Fruit fly (Drosophila melanogaster) whole organism, prepupa: ENCODE data around the gene CG34432.
A peak's percentile ranks its signal among the peaks of the same experiment; 100 is the strongest.

Source experiments
- CG10669 ChIP-seq: fragments of 200-800 bp; sonication (Bioruptor generic); optimal IDR thresholded peaks from 3 replicates; lab custom pipeline; 2018; ENCODE audit warnings: missing biosample characterization, mild to moderate bottlenecking, missing genetic modification characterization, moderate library complexity
- CG11294 ChIP-seq: fragments of 200-800 bp; sonication (Bioruptor generic); IDR thresholded peaks from 2 replicates; pipeline ENCODE4 v1.3.6; 2022; ENCODE audit warnings: missing biosample characterization, missing genetic modification characterization
- CG11762 ChIP-seq: fragments of 200-800 bp; sonication (Bioruptor generic); optimal IDR thresholded peaks from 3 replicates; lab custom pipeline; 2016; ENCODE audit warnings: missing biosample characterization, missing genetic modification characterization; ENCODE audit not compliant: insufficient read depth
- CG11902 ChIP-seq: fragments of 200-800 bp; sonication (Bioruptor generic); optimal IDR thresholded peaks from 3 replicates; lab custom pipeline; 2016; ENCODE audit warnings: missing biosample characterization, missing genetic modification characterization
- CG1621 ChIP-seq: fragments of 200-800 bp; sonication (Bioruptor generic); optimal IDR thresholded peaks from 3 replicates; lab custom pipeline; 2018; ENCODE audit warnings: missing biosample characterization, mild to moderate bottlenecking, missing genetic modification characterization
- CG16779 ChIP-seq: fragments of 200-800 bp; sonication (Bioruptor generic); optimal IDR thresholded peaks from 3 replicates; lab custom pipeline; 2017; ENCODE audit warnings: missing biosample characterization, mild to moderate bottlenecking, missing genetic modification characterization
- CG3032 ChIP-seq: fragments of 200-800 bp; optimal IDR thresholded peaks from 2 replicates; lab custom pipeline; 2019; ENCODE audit warnings: missing biosample characterization, mild to moderate bottlenecking, missing genetic modification characterization, moderate library complexity
- CG31627 ChIP-seq: fragments of 200-800 bp; sonication (Bioruptor generic); optimal IDR thresholded peaks from 3 replicates; lab custom pipeline; 2016; ENCODE audit warnings: missing biosample characterization, missing genetic modification characterization
- CG32006 ChIP-seq: fragments of 200-800 bp; sonication (Bioruptor generic); optimal IDR thresholded peaks from 3 replicates; lab custom pipeline; 2017; ENCODE audit warnings: missing biosample characterization, mild to moderate bottlenecking, missing genetic modification characterization
- CG34406 ChIP-seq: fragments of 200-800 bp; sonication (Bioruptor generic); optimal IDR thresholded peaks from 3 replicates; lab custom pipeline; 2016; ENCODE audit warnings: missing biosample characterization, missing genetic modification characterization
- CG3919 ChIP-seq: fragments of 200-800 bp; sonication (Bioruptor generic); optimal IDR thresholded peaks from 3 replicates; lab custom pipeline; 2016; ENCODE audit warnings: missing biosample characterization, missing genetic modification characterization
- CG4318 ChIP-seq: fragments of 200-800 bp; sonication (Bioruptor generic); optimal IDR thresholded peaks from 3 replicates; lab custom pipeline; 2017; ENCODE audit warnings: missing biosample characterization, mild to moderate bottlenecking, missing genetic modification characterization
- CG6163 ChIP-seq: fragments of 200-800 bp; sonication (Bioruptor generic); IDR thresholded peaks from 3 replicates; pipeline ENCODE4 v1.3.6; 2022; ENCODE audit warnings: missing biosample characterization, missing genetic modification characterization
- CG6792 ChIP-seq: fragments of 200-800 bp; sonication (Bioruptor generic); optimal IDR thresholded peaks from 3 replicates; lab custom pipeline; 2016; ENCODE audit warnings: missing biosample characterization, missing genetic modification characterization
- CG6808 ChIP-seq: fragments of 200-800 bp; sonication (Bioruptor generic); optimal IDR thresholded peaks from 3 replicates; lab custom pipeline; 2017; ENCODE audit warnings: missing biosample characterization, missing genetic modification characterization, mild to moderate bottlenecking, moderate library complexity, missing genetic modification reagents
- CG6854 ChIP-seq: fragments of 200-800 bp; sonication (Bioruptor generic); optimal IDR thresholded peaks from 2 replicates; lab custom pipeline; 2017; ENCODE audit warnings: missing biosample characterization, mild to moderate bottlenecking, missing genetic modification characterization
- CG7368 ChIP-seq: fragments of 200-800 bp; sonication (Bioruptor generic); optimal IDR thresholded peaks from 3 replicates; lab custom pipeline; 2016; ENCODE audit warnings: missing biosample characterization, missing genetic modification characterization
- CG8119 ChIP-seq: fragments of 200-800 bp; sonication (Bioruptor generic); IDR thresholded peaks from 3 replicates; pipeline ENCODE4 v1.3.6; 2022; ENCODE audit warnings: missing biosample characterization, missing genetic modification characterization
- CG8319 ChIP-seq: fragments of 200-800 bp; sonication (Bioruptor generic); optimal IDR thresholded peaks from 3 replicates; lab custom pipeline; 2016; ENCODE audit warnings: missing biosample characterization, missing genetic modification characterization
- CG8632 ChIP-seq: fragments of 200-800 bp; sonication (Bioruptor generic); optimal IDR thresholded peaks from 3 replicates; lab custom pipeline; 2016; ENCODE audit warnings: missing biosample characterization, missing genetic modification characterization
- CG9139 ChIP-seq: fragments of 200-800 bp; sonication (Bioruptor generic); optimal IDR thresholded peaks from 3 replicates; lab custom pipeline; 2017; ENCODE audit warnings: missing biosample characterization, mild to moderate bottlenecking, missing genetic modification characterization
- Eip75B ChIP-seq: fragments of 200-800 bp; sonication (Bioruptor generic); optimal IDR thresholded peaks from 3 replicates; lab custom pipeline; 2016; ENCODE audit warnings: missing biosample characterization, missing genetic modification characterization
- Eip78C ChIP-seq: fragments of 200-800 bp; sonication (Bioruptor generic); peaks from one replicate; lab custom pipeline; 2016; ENCODE audit warnings: missing biosample characterization, missing genetic modification characterization
- Ets21C ChIP-seq: fragments of 200-800 bp; sonication (Bioruptor generic); optimal IDR thresholded peaks from 3 replicates; lab custom pipeline; 2016; ENCODE audit warnings: missing biosample characterization, missing genetic modification characterization
- Ets96B ChIP-seq: fragments of 200-800 bp; optimal IDR thresholded peaks from 2 replicates; lab custom pipeline; 2019; ENCODE audit warnings: missing biosample characterization, mild to moderate bottlenecking, missing genetic modification characterization, moderate library complexity
- Gug ChIP-seq: fragments of 200-800 bp; sonication (Bioruptor generic); IDR thresholded peaks from 2 replicates; pipeline ENCODE4 v1.3.6; 2022; ENCODE audit warnings: missing biosample characterization, missing genetic modification characterization
- Hr38 ChIP-seq: sonication (Bioruptor generic); optimal IDR thresholded peaks from 2 replicates; lab custom pipeline; 2016; ENCODE audit warnings: missing biosample characterization, missing genetic modification characterization
- Hr39 ChIP-seq: fragments of 200-800 bp; sonication (Bioruptor generic); optimal IDR thresholded peaks from 2 replicates; lab custom pipeline; 2016; ENCODE audit warnings: missing biosample characterization, missing genetic modification characterization
- Hr4 ChIP-seq: fragments of 200-800 bp; sonication (Bioruptor generic); optimal IDR thresholded peaks from 3 replicates; lab custom pipeline; 2016; ENCODE audit warnings: missing biosample characterization, missing genetic modification characterization
- Lpt ChIP-seq: fragments of 200-800 bp; sonication (Bioruptor generic); optimal IDR thresholded peaks from 3 replicates; lab custom pipeline; 2016; ENCODE audit warnings: missing biosample characterization, missing genetic modification characterization
- OdsH ChIP-seq: fragments of 200-800 bp; sonication (Bioruptor generic); optimal IDR thresholded peaks from 3 replicates; lab custom pipeline; 2016; ENCODE audit warnings: missing biosample characterization, missing genetic modification characterization
- Smox ChIP-seq: fragments of 200-800 bp; sonication (Bioruptor generic); optimal IDR thresholded peaks from 3 replicates; lab custom pipeline; 2016; ENCODE audit warnings: missing biosample characterization, missing genetic modification characterization
- Sox102F ChIP-seq: fragments of 200-800 bp; sonication (Bioruptor generic); optimal IDR thresholded peaks from 2 replicates; lab custom pipeline; 2016; ENCODE audit warnings: missing biosample characterization, mild to moderate bottlenecking, missing genetic modification characterization
- Sox14 ChIP-seq: fragments of 200-800 bp; sonication (Bioruptor generic); optimal IDR thresholded peaks from 3 replicates; lab custom pipeline; 2016; ENCODE audit warnings: missing biosample characterization, missing genetic modification characterization
- Sox15 ChIP-seq: fragments of 200-800 bp; sonication (Bioruptor generic); optimal IDR thresholded peaks from 3 replicates; lab custom pipeline; 2016; ENCODE audit warnings: missing biosample characterization, missing genetic modification characterization
- acj6 ChIP-seq: fragments of 200-800 bp; sonication (Bioruptor generic); optimal IDR thresholded peaks from 3 replicates; lab custom pipeline; 2016; ENCODE audit warnings: missing biosample characterization, missing genetic modification characterization
- cyc ChIP-seq: fragments of 200-800 bp; sonication (Bioruptor generic); optimal IDR thresholded peaks from 3 replicates; lab custom pipeline; 2016; ENCODE audit warnings: missing biosample characterization, missing genetic modification characterization
- dac ChIP-seq: fragments of 200-800 bp; sonication (Bioruptor generic); optimal IDR thresholded peaks from 2 replicates; lab custom pipeline; 2017; ENCODE audit warnings: missing biosample characterization, mild to moderate bottlenecking, missing genetic modification characterization
- dsx ChIP-seq: fragments of 200-800 bp; optimal IDR thresholded peaks from 3 replicates; lab custom pipeline; 2019; ENCODE audit warnings: missing biosample characterization, mild to moderate bottlenecking, missing genetic modification characterization, moderate library complexity; ENCODE audit not compliant: poor library complexity, severe bottlenecking
- eg ChIP-seq: fragments of 200-800 bp; sonication (Bioruptor generic); IDR thresholded peaks from 3 replicates; pipeline ENCODE4 v1.3.6; 2022; ENCODE audit warnings: missing biosample characterization, missing genetic modification characterization
- esn ChIP-seq: fragments of 200-800 bp; sonication (Bioruptor generic); optimal IDR thresholded peaks from 2 replicates; lab custom pipeline; 2016; ENCODE audit warnings: missing biosample characterization, mild to moderate bottlenecking, missing genetic modification characterization, moderate library complexity
- fd59A ChIP-seq: fragments of 200-800 bp; sonication (Bioruptor generic); optimal IDR thresholded peaks from 2 replicates; lab custom pipeline; 2017; ENCODE audit warnings: missing biosample characterization, mild to moderate bottlenecking, missing genetic modification characterization, missing genetic modification reagents
- fd85E ChIP-seq: fragments of 200-800 bp; sonication (Bioruptor generic); optimal IDR thresholded peaks from 3 replicates; lab custom pipeline; 2016; ENCODE audit warnings: missing biosample characterization, missing genetic modification characterization
- fkh ChIP-seq: fragments of 200-800 bp; sonication (Bioruptor generic); optimal IDR thresholded peaks from 3 replicates; lab custom pipeline; 2017; ENCODE audit warnings: missing biosample characterization, mild to moderate bottlenecking, missing genetic modification characterization, moderate library complexity
- lz ChIP-seq: fragments of 200-800 bp; sonication (Bioruptor generic); optimal IDR thresholded peaks from 3 replicates; lab custom pipeline; 2016; ENCODE audit warnings: missing biosample characterization, missing genetic modification characterization
- net ChIP-seq: fragments of 200-800 bp; sonication (Bioruptor generic); optimal IDR thresholded peaks from 3 replicates; lab custom pipeline; 2016; ENCODE audit warnings: missing biosample characterization, missing genetic modification characterization
- pdm3 ChIP-seq: fragments of 200-800 bp; sonication (Bioruptor generic); optimal IDR thresholded peaks from 3 replicates; lab custom pipeline; 2016; ENCODE audit warnings: missing biosample characterization, missing genetic modification characterization
- salr ChIP-seq, 2 experiments: fragments of 200-800 bp; sonication (Bioruptor generic); optimal IDR thresholded peaks; 3 replicates each; lab custom pipeline; 2016 to 2018; ENCODE audit warnings: missing biosample characterization in 2 of 2, missing genetic modification characterization in 2 of 2, mild to moderate bottlenecking in 1 of 2
- spab ChIP-seq: fragments of 200-800 bp; sonication (Bioruptor generic); optimal IDR thresholded peaks from 2 replicates; lab custom pipeline; 2017; ENCODE audit warnings: missing biosample characterization, mild to moderate bottlenecking, missing genetic modification characterization, missing genetic modification reagents
- svp ChIP-seq: fragments of 200-800 bp; sonication (Bioruptor generic); peaks from one replicate; lab custom pipeline; 2016; ENCODE audit warnings: missing biosample characterization, missing genetic modification characterization
- topi ChIP-seq: fragments of 200-800 bp; sonication (Bioruptor generic); optimal IDR thresholded peaks from 3 replicates; lab custom pipeline; 2016; ENCODE audit warnings: missing biosample characterization, missing genetic modification characterization
- vri ChIP-seq: fragments of 200-800 bp; sonication (Bioruptor generic); optimal IDR thresholded peaks from 3 replicates; lab custom pipeline; 2016; ENCODE audit warnings: missing biosample characterization, mild to moderate bottlenecking, missing genetic modification characterization

The CG34432 gene

DNA sequence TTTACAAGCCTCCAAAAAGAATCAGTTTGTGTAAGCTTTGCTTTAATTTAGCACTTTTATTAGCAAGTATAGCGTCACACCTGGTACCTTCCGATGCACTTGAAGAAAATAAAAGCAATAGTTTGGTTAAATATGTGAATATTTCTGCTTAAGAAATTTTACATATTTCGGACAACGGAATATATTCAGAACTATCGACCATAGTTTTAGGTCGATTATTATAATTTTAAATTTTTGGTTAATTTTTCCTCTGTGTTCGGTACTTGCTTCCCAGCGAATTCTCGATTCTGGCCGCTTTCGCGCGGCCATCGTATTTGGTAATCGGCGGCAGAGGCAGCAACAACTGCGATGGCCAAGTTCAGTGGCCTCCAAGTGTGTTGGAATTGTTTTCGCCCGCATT, 40.7 kb downstream of the CG34432 start:
- TF ChIP-seq vri (GFP tag; lab: Kevin White, UChicago) (no peak), salr (GFP tag; optimal IDR thresholded peaks at IDR 0.05; lab: Kevin White, UChicago) (peak in 1 of 2 experiments; percentile 21), CG8119 (GFP tag; lab: Robert Waterston, UW) (peak; percentile 57; the same call in 2 of the 3 replicates), Sox15 (GFP tag; lab: Kevin White, UChicago) (no peak), OdsH (GFP tag; lab: Kevin White, UChicago) (peak; percentile 42), CG8632 (GFP tag; lab: Kevin White, UChicago) (peak; percentile 6), Ets21C (peak; percentile 56), Gug (GFP tag; lab: Robert Waterston, UW) (peak; percentile 85), lz (peak; percentile 74), Hr39 (GFP tag; lab: Kevin White, UChicago) (peak; percentile 61), fd85E (GFP tag; lab: Kevin White, UChicago) (no peak), CG9139 (no peak), Sox14 (GFP tag; lab: Kevin White, UChicago) (peak; percentile 50), cyc (GFP tag; lab: Kevin White, UChicago) (peak; percentile 84), topi (GFP tag; lab: Kevin White, UChicago) (peak; percentile 79), dsx (GFP tag; lab: Kevin White, UChicago) (no peak), fkh (GFP tag; lab: Kevin White, UChicago) (no peak), CG4318 (GFP tag; lab: Kevin White, UChicago) (no peak), CG6808 (GFP tag; lab: Kevin White, UChicago) (peak; percentile 16), CG8319 (peak; percentile 20), CG1621 (no peak), CG11902 (GFP tag; lab: Kevin White, UChicago) (peak; percentile 32), pdm3 (peak; percentile 9), CG6854 (peak; percentile 46), CG16779 (tag; lab: Kevin White, UChicago) (no peak), CG6163 (GFP tag; lab: Robert Waterston, UW) (peak; percentile 90), Ets96B (no peak), CG3919 (GFP tag; lab: Kevin White, UChicago) (peak; percentile 75), Lpt (GFP tag; lab: Kevin White, UChicago) (peak; percentile 39), Hr38 (GFP tag; lab: Kevin White, UChicago) (no peak), acj6 (peak; percentile 22), eg (peak; percentile 72; the same call in 2 of the 3 replicates), Eip78C (GFP tag; lab: Kevin White, UChicago) (peak; percentile 80), dac (GFP tag; lab: Kevin White, UChicago) (no peak), fd59A (GFP tag; lab: Kevin White, UChicago) (no peak), CG34406 (peak; percentile 9), svp (peak; percentile 83), CG3032 (no peak), spab (GFP tag; lab: Kevin White, UChicago) (no peak), CG31627 (peak; percentile 68), CG32006 (GFP tag; lab: Kevin White, UChicago) (peak; percentile 34), Hr4 (GFP tag; lab: Kevin White, UChicago) (no peak), CG7368 (GFP tag; lab: Kevin White, UChicago) (peak; percentile 15), Smox (GFP tag; lab: Kevin White, UChicago) (peak; percentile 64), CG11294 (GFP tag; lab: Robert Waterston, UW) (peak; percentile 61; the same call in 1 of the 2 replicates), esn (peak; percentile 77), Eip75B (GFP tag; lab: Kevin White, UChicago) (peak; percentile 74), net (GFP tag; lab: Kevin White, UChicago) (peak; percentile 35), Sox102F (GFP tag; lab: Kevin White, UChicago) (peak; percentile 60), CG10669 (GFP tag; lab: Kevin White, UChicago) (peak; percentile 29), CG11762 (peak; percentile 11), CG6792 (GFP tag; lab: Kevin White, UChicago) (peak; percentile 57)
